Worm (Caenorhabditis elegans) whole organism, late embryonic: ENCODE results near the gene fcmt-1.

Source experiments
- C08G9.2 ChIP-seq: sonication (generic microtip); optimal IDR thresholded peaks from 2 replicates; lab custom pipeline; 2016; ENCODE audit warnings: mild to moderate bottlenecking, missing genetic modification characterization, moderate library complexity, missing compliant biosample characterization
- C38D4.7 ChIP-seq: fragments of 200-800 bp; sonication (Bioruptor generic); optimal IDR thresholded peaks from 2 replicates; lab custom pipeline; 2018; ENCODE audit warnings: mild to moderate bottlenecking, missing genetic modification characterization, moderate library complexity, missing compliant biosample characterization
- F13H6.1 ChIP-seq: sonication (generic microtip); optimal IDR thresholded peaks from 2 replicates; lab custom pipeline; 2016; ENCODE audit warnings: missing genetic modification characterization, missing compliant biosample characterization
- K02D7.2 ChIP-seq: sonication (generic microtip); optimal IDR thresholded peaks from 2 replicates; lab custom pipeline; 2017; ENCODE audit warnings: mild to moderate bottlenecking, missing genetic modification characterization, missing compliant biosample characterization
- K09A11.1 ChIP-seq: sonication (generic microtip); optimal IDR thresholded peaks from 2 replicates; lab custom pipeline; 2017; ENCODE audit warnings: antibody characterized with exemption, mild to moderate bottlenecking, missing genetic modification characterization, missing compliant biosample characterization; ENCODE audit not compliant: insufficient read depth
- ahr-1 ChIP-seq: sonication (generic microtip); optimal IDR thresholded peaks from 2 replicates; lab custom pipeline; 2016; ENCODE audit warnings: missing genetic modification characterization, missing compliant biosample characterization
- ama-1 ChIP-seq: fragments of 150-350 bp; optimal IDR thresholded peaks from 2 replicates; lab custom pipeline; 2014
- ceh-14 ChIP-seq: sonication (generic microtip); optimal IDR thresholded peaks from 2 replicates; lab custom pipeline; 2016; ENCODE audit warnings: missing genotype, missing genetic modification characterization, missing compliant biosample characterization
- ceh-18 ChIP-seq: sonication (generic microtip); optimal IDR thresholded peaks from 2 replicates; lab custom pipeline; 2016; ENCODE audit warnings: missing genetic modification characterization, missing compliant biosample characterization
- ceh-2 ChIP-seq: sonication (generic microtip); optimal IDR thresholded peaks from 2 replicates; lab custom pipeline; 2016; ENCODE audit warnings: missing genotype, missing genetic modification characterization, missing compliant biosample characterization
- ceh-22 ChIP-seq: sonication (generic microtip); optimal IDR thresholded peaks from 2 replicates; lab custom pipeline; 2017; ENCODE audit warnings: missing biosample characterization, missing genetic modification characterization
- ceh-24 ChIP-seq: sonication (generic microtip); optimal IDR thresholded peaks from 2 replicates; lab custom pipeline; 2016; ENCODE audit warnings: mild to moderate bottlenecking, missing genetic modification characterization, missing compliant biosample characterization
- ceh-30 ChIP-seq: fragments of 150-350 bp; optimal IDR thresholded peaks from 2 replicates; lab custom pipeline; 2014; ENCODE audit warnings: missing biosample characterization, missing genetic modification characterization
- ceh-31 ChIP-seq: sonication (generic microtip); optimal IDR thresholded peaks from 2 replicates; lab custom pipeline; 2016; ENCODE audit warnings: missing genetic modification characterization, missing compliant biosample characterization
- ceh-34 ChIP-seq: sonication (generic microtip); optimal IDR thresholded peaks from 2 replicates; lab custom pipeline; 2016; ENCODE audit warnings: mild to moderate bottlenecking, missing genetic modification characterization, missing compliant biosample characterization
- ceh-45 ChIP-seq: fragments of 200-800 bp; sonication (Bioruptor generic); IDR thresholded peaks from 2 replicates; pipeline ENCODE4 v1.3.6; 2022; ENCODE audit warnings: missing genetic modification reagents, missing genetic modification characterization, missing compliant biosample characterization
- ceh-6 ChIP-seq: fragments of 200-800 bp; sonication (Bioruptor generic); optimal IDR thresholded peaks from 2 replicates; lab custom pipeline; 2018; ENCODE audit warnings: mild to moderate bottlenecking, missing genetic modification characterization, missing compliant biosample characterization
- ceh-9 ChIP-seq: sonication (generic microtip); optimal IDR thresholded peaks from 2 replicates; lab custom pipeline; 2016; ENCODE audit warnings: mild to moderate bottlenecking, missing genetic modification characterization, inconsistent platforms, missing compliant biosample characterization
- che-1 ChIP-seq: sonication (generic microtip); optimal IDR thresholded peaks from 2 replicates; lab custom pipeline; 2016; ENCODE audit warnings: mild to moderate bottlenecking, missing genetic modification characterization, missing compliant biosample characterization
- dmd-4 ChIP-seq: sonication (generic microtip); optimal IDR thresholded peaks from 2 replicates; lab custom pipeline; 2016; ENCODE audit warnings: borderline replicate concordance, missing genetic modification characterization, missing compliant biosample characterization
- dve-1 ChIP-seq: sonication (generic microtip); optimal IDR thresholded peaks from 2 replicates; lab custom pipeline; 2017; ENCODE audit warnings: antibody characterized with exemption, mild to moderate bottlenecking, missing genetic modification characterization, missing compliant biosample characterization
- elt-2 ChIP-seq: sonication (generic microtip); optimal IDR thresholded peaks from 2 replicates; lab custom pipeline; 2016; ENCODE audit warnings: missing genetic modification reagents, missing genetic modification characterization, missing compliant biosample characterization
- elt-4 ChIP-seq: sonication (generic microtip); optimal IDR thresholded peaks from 2 replicates; lab custom pipeline; 2016; ENCODE audit warnings: missing genetic modification characterization, missing compliant biosample characterization
- ets-4 ChIP-seq: sonication (generic microtip); optimal IDR thresholded peaks from 2 replicates; lab custom pipeline; 2016; ENCODE audit warnings: missing genetic modification characterization, missing compliant biosample characterization
- eyg-1 ChIP-seq: sonication (generic microtip); optimal IDR thresholded peaks from 2 replicates; lab custom pipeline; 2016; ENCODE audit warnings: missing genotype, missing genetic modification characterization, missing compliant biosample characterization
- fax-1 ChIP-seq: sonication (generic microtip); optimal IDR thresholded peaks from 2 replicates; lab custom pipeline; 2016; ENCODE audit warnings: missing genotype, missing genetic modification characterization, missing compliant biosample characterization
- fkh-10 ChIP-seq: fragments of 150-350 bp; optimal IDR thresholded peaks from 2 replicates; lab custom pipeline; 2014; ENCODE audit warnings: missing biosample characterization, missing genetic modification reagents, missing genetic modification characterization
- gmeb-2 ChIP-seq: sonication (generic microtip); optimal IDR thresholded peaks from 2 replicates; lab custom pipeline; 2016; ENCODE audit warnings: missing genetic modification characterization, inconsistent platforms, missing compliant biosample characterization
- hlh-13 ChIP-seq: fragments of 200-800 bp; sonication (Bioruptor generic); optimal IDR thresholded peaks from 2 replicates; lab custom pipeline; 2018; ENCODE audit warnings: mild to moderate bottlenecking, missing genetic modification characterization, missing compliant biosample characterization
- hlh-15 ChIP-seq: sonication (generic microtip); optimal IDR thresholded peaks from 2 replicates; lab custom pipeline; 2016; ENCODE audit warnings: missing genetic modification characterization, missing compliant biosample characterization
- hlh-30 ChIP-seq: sonication (generic microtip); optimal IDR thresholded peaks from 2 replicates; lab custom pipeline; 2017; ENCODE audit warnings: antibody characterized with exemption, missing genetic modification characterization, missing compliant biosample characterization; ENCODE audit not compliant: insufficient read depth
- hlh-8 ChIP-seq: sonication (generic microtip); optimal IDR thresholded peaks from 2 replicates; lab custom pipeline; 2016; ENCODE audit warnings: missing genotype, missing genetic modification characterization, missing compliant biosample characterization
- lim-6 ChIP-seq: sonication (generic microtip); optimal IDR thresholded peaks from 2 replicates; lab custom pipeline; 2016; ENCODE audit warnings: missing genetic modification characterization, missing compliant biosample characterization
- lin-11 ChIP-seq: fragments of 200-800 bp; sonication (Bioruptor generic); optimal IDR thresholded peaks from 2 replicates; lab custom pipeline; 2018; ENCODE audit warnings: mild to moderate bottlenecking, missing genetic modification characterization, missing compliant biosample characterization
- madf-2 ChIP-seq: sonication (generic microtip); optimal IDR thresholded peaks from 2 replicates; lab custom pipeline; 2017; ENCODE audit warnings: missing genetic modification characterization, missing compliant biosample characterization
- nfya-1 ChIP-seq: sonication (generic microtip); optimal IDR thresholded peaks from 2 replicates; lab custom pipeline; 2017; ENCODE audit warnings: missing genetic modification characterization, mild to moderate bottlenecking, missing compliant biosample characterization, antibody characterized with exemption, moderate library complexity
- nhr-11 ChIP-seq: fragments of 150-350 bp; optimal IDR thresholded peaks from 2 replicates; lab custom pipeline; 2014; ENCODE audit warnings: missing biosample characterization, missing genetic modification characterization
- odd-2 ChIP-seq: sonication (generic microtip); optimal IDR thresholded peaks from 2 replicates; lab custom pipeline; 2017; ENCODE audit warnings: antibody characterized with exemption, mild to moderate bottlenecking, missing genetic modification characterization, missing compliant biosample characterization
- pag-3 ChIP-seq: sonication (generic microtip); optimal IDR thresholded peaks from 2 replicates; lab custom pipeline; 2016; ENCODE audit warnings: missing compliant biosample characterization, missing genetic modification characterization, borderline replicate concordance
- pax-1 ChIP-seq: fragments of 150-350 bp; optimal IDR thresholded peaks from 2 replicates; lab custom pipeline; 2014; ENCODE audit warnings: missing biosample characterization, missing genetic modification characterization
- pha-2 ChIP-seq: sonication (generic microtip); optimal IDR thresholded peaks from 2 replicates; lab custom pipeline; 2017; ENCODE audit warnings: mild to moderate bottlenecking, missing genetic modification characterization, missing compliant biosample characterization
- pqm-1 ChIP-seq: sonication (generic microtip); optimal IDR thresholded peaks from 2 replicates; lab custom pipeline; 2016; ENCODE audit warnings: missing genetic modification characterization, missing compliant biosample characterization
- pros-1 ChIP-seq: fragments of 150-350 bp; optimal IDR thresholded peaks from 2 replicates; lab custom pipeline; 2014; ENCODE audit warnings: missing biosample characterization, missing genetic modification reagents, missing genetic modification characterization
- ref-2 ChIP-seq: sonication (generic microtip); optimal IDR thresholded peaks from 2 replicates; lab custom pipeline; 2016; ENCODE audit warnings: missing genetic modification characterization, missing compliant biosample characterization
- sox-2 ChIP-seq: fragments of 200-800 bp; sonication (Bioruptor generic); IDR thresholded peaks from 2 replicates; pipeline ENCODE4 v1.3.6; 2022; ENCODE audit warnings: missing genetic modification reagents, missing genetic modification characterization, missing compliant biosample characterization
- tbx-2 ChIP-seq: sonication (generic microtip); optimal IDR thresholded peaks from 2 replicates; lab custom pipeline; 2016; ENCODE audit warnings: missing genetic modification characterization, missing compliant biosample characterization
- tbx-7 ChIP-seq: sonication (generic microtip); optimal IDR thresholded peaks from 2 replicates; lab custom pipeline; 2016; ENCODE audit warnings: missing genotype, missing genetic modification characterization, missing compliant biosample characterization
- ttx-3 ChIP-seq: sonication (generic microtip); optimal IDR thresholded peaks from 2 replicates; lab custom pipeline; 2016; ENCODE audit warnings: missing genetic modification reagents, missing genetic modification characterization, missing compliant biosample characterization
- unc-86 ChIP-seq: sonication (generic microtip); optimal IDR thresholded peaks from 2 replicates; lab custom pipeline; 2016; ENCODE audit warnings: missing genetic modification characterization, missing compliant biosample characterization
- zip-5 ChIP-seq: sonication (generic microtip); optimal IDR thresholded peaks from 2 replicates; lab custom pipeline; 2016; ENCODE audit warnings: missing genetic modification characterization, missing compliant biosample characterization
- ztf-16 ChIP-seq: sonication (generic microtip); optimal IDR thresholded peaks from 2 replicates; lab custom pipeline; 2017; ENCODE audit warnings: missing genetic modification characterization, missing compliant biosample characterization

fcmt-1 gene

ce11 chrII:11747889-11748288, 38.5 kb upstream of the fcmt-1 start:
- TF ChIP-seq ttx-3 (tag; lab: Kevin White, UChicago), result no peak
- TF ChIP-seq nfya-1 (tag; lab: Kevin White, UChicago), result peak; percentile 18

- TF ChIP-seq elt-4 (tag; lab: Kevin White, UChicago) (no peak), fax-1 (tag; lab: Kevin White, UChicago) (peak; percentile 18), pqm-1 (tag; lab: Kevin White, UChicago) (no peak), unc-86 (tag; lab: Kevin White, UChicago) (peak; percentile 60), ahr-1 (tag; lab: Kevin White, UChicago) (peak; percentile 35), ceh-24 (tag; lab: Kevin White, UChicago) (no peak), madf-2 (tag; lab: Kevin White, UChicago) (peak; percentile 24), ceh-34 (tag; lab: Kevin White, UChicago) (peak; percentile 71), hlh-8 (tag; lab: Kevin White, UChicago) (peak; percentile 5), nfya-1 (tag; lab: Kevin White, UChicago) (peak; percentile 94), tbx-2 (tag; lab: Kevin White, UChicago) (peak; percentile 80), K09A11.1 (tag; lab: Kevin White, UChicago) (no peak), tbx-7 (tag; lab: Kevin White, UChicago) (no peak), che-1 (tag; lab: Kevin White, UChicago) (peak; percentile 20), elt-2 (no peak), pax-1 (tag; lab: Kevin White, UChicago) (no peak), sox-2 (GFP tag; lab: Robert Waterston, UW) (no peak), dmd-4 (tag; lab: Kevin White, UChicago) (peak; percentile 48), lin-11 (no peak), ref-2 (tag; lab: Kevin White, UChicago) (peak; percentile 38), pag-3 (tag; lab: Kevin White, UChicago) (no peak), ceh-14 (tag; lab: Kevin White, UChicago) (peak; percentile 87), gmeb-2 (peak; percentile 26), fkh-10 (GFP tag; lab: Kevin White, UChicago) (no peak), ama-1 (peak; percentile 26), eyg-1 (no peak), C38D4.7 (GFP tag; lab: Kevin White, UChicago) (peak; percentile 43), ceh-22 (no peak), zip-5 (no peak), ztf-16 (tag; lab: Kevin White, UChicago) (no peak), hlh-13 (GFP tag; lab: Kevin White, UChicago) (no peak), ttx-3 (tag; lab: Kevin White, UChicago) (peak; percentile 20), pha-2 (tag; lab: Kevin White, UChicago) (no peak), C08G9.2 (peak; percentile 66), nhr-11 (tag; lab: Kevin White, UChicago) (no peak), ceh-30 (no peak), hlh-30 (peak; percentile 64), ceh-45 (GFP tag; lab: Robert Waterston, UW) (no peak), ceh-6 (GFP tag; lab: Kevin White, UChicago) (no peak), ceh-18 (peak; percentile 91), pros-1 (tag; lab: Kevin White, UChicago) (peak; percentile 2), ets-4 (peak; percentile 44), ceh-31 (tag; lab: Kevin White, UChicago) (peak; percentile 89), odd-2 (tag; lab: Kevin White, UChicago) (no peak), hlh-15 (tag; lab: Kevin White, UChicago) (no peak), lim-6 (tag; lab: Kevin White, UChicago) (peak; percentile 30), dve-1 (tag; lab: Kevin White, UChicago) (peak; percentile 11), F13H6.1 (peak; percentile 15), K02D7.2 (no peak), ceh-2 (peak; percentile 16), ceh-9 (no peak)
Observed at ce11 chrII:11746782-11747288, 37.5 kb upstream of the fcmt-1 start.
